Worm (Caenorhabditis elegans) whole organism, L2 larva: Measurements from ENCODE around the gene gst-4.

ENCODE experiments used
- aly-2 ChIP-seq: fragments of 150-350 bp; optimal IDR thresholded peaks from 2 replicates; lab custom pipeline; 2014; ENCODE audit warnings: missing biosample characterization, missing genetic modification characterization
- nhr-129 ChIP-seq: fragments of 150-350 bp; optimal IDR thresholded peaks from 2 replicates; lab custom pipeline; 2014; ENCODE audit warnings: missing biosample characterization, missing genetic modification characterization
- nhr-21 ChIP-seq: fragments of 150-350 bp; optimal IDR thresholded peaks from 2 replicates; lab custom pipeline; 2014; ENCODE audit warnings: missing biosample characterization, missing genetic modification characterization
- snpc-4 ChIP-seq: fragments of 150-350 bp; optimal IDR thresholded peaks from 2 replicates; lab custom pipeline; 2014; ENCODE audit warnings: missing biosample characterization, missing genetic modification characterization

DNA sequence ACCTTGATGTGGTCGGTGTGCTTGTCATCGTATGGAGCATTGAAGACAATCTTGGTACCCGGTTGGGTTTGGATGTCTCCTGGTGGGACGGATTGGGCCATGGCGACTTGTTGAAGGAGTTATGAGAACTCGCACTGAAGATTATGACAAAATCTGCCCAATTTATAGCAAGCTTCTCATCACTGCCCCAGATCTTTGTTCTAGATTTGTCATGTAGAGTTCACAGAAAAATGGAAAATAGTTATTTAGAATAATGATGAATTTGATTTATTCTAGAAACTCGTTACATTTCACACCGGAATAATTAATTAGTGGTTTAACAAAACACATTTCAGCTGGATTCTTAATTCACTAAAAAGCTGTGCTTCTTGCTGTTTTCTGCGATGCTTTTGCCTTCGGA, 1.6 kb downstream of the gst-4 start, which contains the start of gene msp-38:
- no peak for TF ChIP-seq snpc-4 (tag; lab: Kevin White, UChicago)
- no peak for TF ChIP-seq aly-2
- TF ChIP-seq nhr-129 (tag; lab: Kevin White, UChicago) = no peak
- TF ChIP-seq nhr-21 (tag; lab: Kevin White, UChicago) = no peak
